Fruit fly (Drosophila melanogaster) whole organism, adult: ENCODE measurements around the gene CG16853.

Experiments used
- CG33017 ChIP-seq: fragments of 200-800 bp; sonication (Bioruptor generic); optimal IDR thresholded peaks from 2 replicates; lab custom pipeline; 2018; ENCODE audit warnings: missing biosample characterization, mild to moderate bottlenecking, missing genetic modification characterization, moderate library complexity
- CG7045 ChIP-seq: fragments of 200-800 bp; sonication (Bioruptor generic); optimal IDR thresholded peaks from 2 replicates; lab custom pipeline; 2017; ENCODE audit warnings: missing biosample characterization, mild to moderate bottlenecking, missing genetic modification characterization
- Mnt ChIP-seq: fragments of 200-800 bp; sonication (Bioruptor generic); optimal IDR thresholded peaks from 2 replicates; lab custom pipeline; 2016; ENCODE audit warnings: missing biosample characterization, mild to moderate bottlenecking, missing genetic modification characterization
- cnc ChIP-seq, 2 experiments: fragments of >200 bp; optimal IDR thresholded peaks; 2 replicates each; lab custom pipeline; 2017
- pad ChIP-seq: fragments of 200-800 bp; sonication (Bioruptor generic); optimal IDR thresholded peaks from 3 replicates; lab custom pipeline; 2017; ENCODE audit warnings: missing biosample characterization, missing genetic modification characterization, mild to moderate bottlenecking, moderate library complexity, missing genetic modification reagents

dm6 chr2L:13541968-13542367, at the start of gene CG16853:
- TF ChIP-seq CG7045 (no peak), cnc (optimal IDR thresholded peaks at IDR 0.05; lab: Kevin White, UChicago) (no peak), pad (GFP tag; lab: Kevin White, UChicago) (no peak), CG33017 (tag; lab: Kevin White, UChicago) (no peak), Mnt (GFP tag; lab: Kevin White, UChicago) (no peak)
